Fruit fly (Drosophila melanogaster) whole organism, embryonic: Measurements from ENCODE around the gene miple1.

Experiments used
- Ada2b ChIP-seq: fragments of 200-800 bp; sonication (Bioruptor generic); IDR thresholded peaks from 2 replicates; pipeline ENCODE4 v1.3.6; 2022; ENCODE audit warnings: missing biosample characterization, missing genetic modification characterization
- Aef1 ChIP-seq: fragments of 200-800 bp; sonication (Bioruptor generic); IDR thresholded peaks from 3 replicates; pipeline ENCODE4 v1.3.6; 2022; ENCODE audit warnings: missing biosample characterization, missing genetic modification characterization
- C15 ChIP-seq: fragments of 200-800 bp; sonication (Bioruptor generic); IDR thresholded peaks from 3 replicates; pipeline ENCODE4 v1.3.6; 2022; ENCODE audit warnings: missing biosample characterization, missing genetic modification characterization
- CG10209 ChIP-seq: fragments of 200-800 bp; sonication (Bioruptor generic); optimal IDR thresholded peaks from 3 replicates; lab custom pipeline; 2017; ENCODE audit warnings: missing biosample characterization, mild to moderate bottlenecking, missing genetic modification characterization, missing genetic modification reagents
- CG10321 ChIP-seq: fragments of 200-800 bp; sonication (Bioruptor generic); IDR thresholded peaks from 2 replicates; pipeline ENCODE4 v1.3.6; 2022; ENCODE audit warnings: missing biosample characterization, missing genetic modification characterization
- CG11560 ChIP-seq: fragments of 200-800 bp; sonication (Bioruptor generic); IDR thresholded peaks from 3 replicates; pipeline ENCODE4 v1.3.6; 2022; ENCODE audit warnings: missing biosample characterization, missing genetic modification characterization
- CG12071 ChIP-seq: fragments of 200-800 bp; sonication (Bioruptor generic); optimal IDR thresholded peaks from 3 replicates; lab custom pipeline; 2018; ENCODE audit warnings: missing biosample characterization, mild to moderate bottlenecking, missing genetic modification characterization
- CG12236 ChIP-seq: fragments of 200-800 bp; sonication (Bioruptor generic); optimal IDR thresholded peaks from 2 replicates; lab custom pipeline; 2016; ENCODE audit warnings: missing biosample characterization, missing genetic modification characterization
- CG12391 ChIP-seq: fragments of 200-800 bp; sonication (Bioruptor generic); optimal IDR thresholded peaks from 3 replicates; lab custom pipeline; 2018; ENCODE audit warnings: missing biosample characterization, mild to moderate bottlenecking, missing genetic modification characterization, moderate library complexity
- CG13894 ChIP-seq: fragments of 200-800 bp; sonication (Bioruptor generic); optimal IDR thresholded peaks from 3 replicates; lab custom pipeline; 2018; ENCODE audit warnings: missing biosample characterization, mild to moderate bottlenecking, missing genetic modification characterization, moderate library complexity
- CG16813 ChIP-seq: fragments of 200-800 bp; sonication (Bioruptor generic); IDR thresholded peaks from 3 replicates; pipeline ENCODE4 v1.3.6; 2022; ENCODE audit warnings: missing biosample characterization, missing genetic modification characterization; ENCODE audit not compliant: partially characterized antibody
- CG18599 ChIP-seq: fragments of 200-800 bp; sonication (Bioruptor generic); optimal IDR thresholded peaks from 3 replicates; lab custom pipeline; 2017; ENCODE audit warnings: missing biosample characterization, missing genetic modification characterization, mild to moderate bottlenecking, moderate library complexity, missing genetic modification reagents
- CG2875 ChIP-seq: fragments of 200-800 bp; sonication (Bioruptor generic); optimal IDR thresholded peaks from 2 replicates; lab custom pipeline; 2017; ENCODE audit warnings: missing biosample characterization, mild to moderate bottlenecking, missing genetic modification characterization, missing genetic modification reagents
- CG31365 ChIP-seq: fragments of 200-800 bp; sonication (Bioruptor generic); optimal IDR thresholded peaks from 2 replicates; lab custom pipeline; 2018; ENCODE audit warnings: missing biosample characterization, mild to moderate bottlenecking, missing genetic modification characterization
- CG43689 ChIP-seq: fragments of 200-800 bp; sonication (Bioruptor generic); IDR thresholded peaks from 2 replicates; pipeline ENCODE4 v1.3.6; 2022; ENCODE audit warnings: missing biosample characterization, missing genetic modification characterization
- CG4617 ChIP-seq: fragments of 200-800 bp; sonication (Bioruptor generic); optimal IDR thresholded peaks from 3 replicates; lab custom pipeline; 2016; ENCODE audit warnings: missing biosample characterization, missing genetic modification characterization, borderline replicate concordance
- CG4730 ChIP-seq: fragments of 200-800 bp; sonication (Bioruptor generic); IDR thresholded peaks from 2 replicates; pipeline ENCODE4 v1.3.6; 2022; ENCODE audit warnings: missing biosample characterization, missing genetic modification characterization
- CG7372 ChIP-seq: fragments of 200-800 bp; sonication (Bioruptor generic); IDR thresholded peaks from 2 replicates; pipeline ENCODE4 v1.3.6; 2022; ENCODE audit warnings: missing biosample characterization, missing genetic modification characterization
- CG8765 ChIP-seq: fragments of 200-800 bp; sonication (Bioruptor generic); IDR thresholded peaks from 2 replicates; pipeline ENCODE4 v1.3.6; 2022; ENCODE audit warnings: missing biosample characterization, missing genetic modification characterization
- Camta ChIP-seq: fragments of 200-800 bp; sonication (Bioruptor generic); optimal IDR thresholded peaks from 2 replicates; lab custom pipeline; 2016; ENCODE audit warnings: missing biosample characterization, missing genetic modification characterization
- Dad ChIP-seq: fragments of 200-800 bp; sonication (Bioruptor generic); optimal IDR thresholded peaks from 3 replicates; lab custom pipeline; 2016; ENCODE audit warnings: missing biosample characterization, missing genetic modification characterization
- Dbx ChIP-seq: fragments of 200-800 bp; sonication (Bioruptor generic); IDR thresholded peaks from 3 replicates; pipeline ENCODE4 v1.3.6; 2022; ENCODE audit warnings: missing biosample characterization, missing genetic modification characterization
- Dll ChIP-seq: fragments of 200-800 bp; sonication (Bioruptor generic); IDR thresholded peaks from 4 replicates; pipeline ENCODE4 v1.3.6; 2022; ENCODE audit warnings: missing biosample characterization, missing genetic modification characterization; ENCODE audit not compliant: partially characterized antibody
- Doc3 ChIP-seq: fragments of 200-800 bp; sonication (Bioruptor generic); IDR thresholded peaks from 3 replicates; pipeline ENCODE4 v1.3.6; 2022; ENCODE audit warnings: missing biosample characterization, missing genetic modification characterization; ENCODE audit not compliant: partially characterized antibody
- GATAe ChIP-seq: fragments of 200-800 bp; sonication (Bioruptor generic); conservative IDR thresholded peaks from 2 replicates; pipeline ENCODE4 v1.3.6; 2022; ENCODE audit warnings: missing biosample characterization, missing genetic modification characterization
- Max ChIP-seq: fragments of 200-800 bp; sonication (Bioruptor generic); optimal IDR thresholded peaks from 2 replicates; lab custom pipeline; 2016; ENCODE audit warnings: missing biosample characterization, mild to moderate bottlenecking, missing genetic modification characterization
- NC2β ChIP-seq: fragments of 200-800 bp; sonication (Bioruptor generic); optimal IDR thresholded peaks from 2 replicates; lab custom pipeline; 2016; ENCODE audit warnings: missing biosample characterization, missing genetic modification characterization
- NfI ChIP-seq: fragments of 200-800 bp; sonication (Bioruptor generic); optimal IDR thresholded peaks from 3 replicates; lab custom pipeline; 2018; ENCODE audit warnings: missing biosample characterization, mild to moderate bottlenecking, missing genetic modification characterization, moderate library complexity
- Rfx ChIP-seq: fragments of 200-800 bp; sonication (Bioruptor generic); IDR thresholded peaks from 2 replicates; pipeline ENCODE4 v1.3.6; 2022; ENCODE audit warnings: missing biosample characterization, missing genetic modification characterization
- Sin3A ChIP-seq: fragments of >200 bp; optimal IDR thresholded peaks from 2 replicates; lab custom pipeline; 2018
- Trl ChIP-seq, 3 experiments: fragments of >200 bp in 2 of 3; fragments of 200-800 bp in 1 of 3; sonication (Bioruptor generic) in 1 of 3; optimal IDR thresholded peaks; 2 replicates in 1 of 3; 3 replicates in 2 of 3; lab custom pipeline; 2016 to 2017; ENCODE audit warnings: missing biosample characterization in 1 of 3, missing genetic modification characterization in 1 of 3
- bab2 ChIP-seq: fragments of 200-800 bp; sonication (Bioruptor generic); optimal IDR thresholded peaks from 2 replicates; lab custom pipeline; 2016; ENCODE audit warnings: missing biosample characterization, missing genetic modification characterization
- br ChIP-seq: fragments of >200 bp; optimal IDR thresholded peaks from 2 replicates; lab custom pipeline; 2017
- caup ChIP-seq: fragments of 200-800 bp; sonication (Bioruptor generic); optimal IDR thresholded peaks from 3 replicates; lab custom pipeline; 2017; ENCODE audit warnings: missing biosample characterization, mild to moderate bottlenecking, missing genetic modification characterization, moderate library complexity; ENCODE audit not compliant: severe bottlenecking
- chif ChIP-seq, 2 experiments: fragments of 200-800 bp; sonication (Bioruptor generic); optimal IDR thresholded peaks; 3 replicates each; lab custom pipeline; 2016; ENCODE audit warnings: missing biosample characterization in 2 of 2, missing genetic modification characterization in 2 of 2
- hth ChIP-seq: fragments of >200 bp; optimal IDR thresholded peaks from 2 replicates; lab custom pipeline; 2017; ENCODE audit warnings: inconsistent platforms
- jigr1 ChIP-seq: fragments of 200-800 bp; sonication (Bioruptor generic); IDR thresholded peaks from 3 replicates; pipeline ENCODE4 v1.3.6; 2022; ENCODE audit warnings: missing biosample characterization, missing genetic modification characterization
- kay ChIP-seq: fragments of 200-800 bp; sonication (Bioruptor generic); optimal IDR thresholded peaks from 2 replicates; lab custom pipeline; 2016; ENCODE audit warnings: missing biosample characterization, missing genetic modification characterization
- ken ChIP-seq: fragments of 200-800 bp; sonication (Bioruptor generic); IDR thresholded peaks from 3 replicates; pipeline ENCODE4 v1.3.6; 2022; ENCODE audit warnings: missing biosample characterization, missing genetic modification characterization
- lbe ChIP-seq: fragments of 200-800 bp; sonication (Bioruptor generic); optimal IDR thresholded peaks from 2 replicates; lab custom pipeline; 2016; ENCODE audit warnings: missing biosample characterization, mild to moderate bottlenecking, missing genetic modification characterization
- lilli ChIP-seq: fragments of 200-800 bp; sonication (Bioruptor generic); optimal IDR thresholded peaks from 3 replicates; lab custom pipeline; 2016; ENCODE audit warnings: missing biosample characterization, missing genetic modification characterization
- maf-S ChIP-seq: fragments of 200-800 bp; sonication (Bioruptor generic); optimal IDR thresholded peaks from 2 replicates; lab custom pipeline; 2016; ENCODE audit warnings: missing biosample characterization, missing genetic modification characterization
- nau ChIP-seq: fragments of 200-800 bp; sonication (Bioruptor generic); optimal IDR thresholded peaks from 3 replicates; lab custom pipeline; 2017; ENCODE audit warnings: missing biosample characterization, mild to moderate bottlenecking, missing genetic modification characterization, missing genetic modification reagents
- repo ChIP-seq: fragments of 200-800 bp; sonication (Bioruptor generic); optimal IDR thresholded peaks from 2 replicates; lab custom pipeline; 2016; ENCODE audit warnings: missing biosample characterization, missing genetic modification characterization
- run ChIP-seq: fragments of 200-800 bp; sonication (Bioruptor generic); optimal IDR thresholded peaks from 3 replicates; lab custom pipeline; 2018; ENCODE audit warnings: missing biosample characterization, mild to moderate bottlenecking, missing genetic modification characterization
- sug ChIP-seq: fragments of 200-800 bp; optimal IDR thresholded peaks from 2 replicates; lab custom pipeline; 2019; ENCODE audit warnings: missing biosample characterization, mild to moderate bottlenecking, missing genetic modification characterization, moderate library complexity
- tio ChIP-seq: fragments of 200-800 bp; sonication (Bioruptor generic); optimal IDR thresholded peaks from 2 replicates; lab custom pipeline; 2017; ENCODE audit warnings: missing biosample characterization, missing genetic modification characterization, inconsistent platforms
- trem ChIP-seq: fragments of 200-800 bp; optimal IDR thresholded peaks from 3 replicates; lab custom pipeline; 2019; ENCODE audit warnings: missing biosample characterization, mild to moderate bottlenecking, missing genetic modification characterization, moderate library complexity
- yki ChIP-seq: fragments of >200 bp; optimal IDR thresholded peaks from 3 replicates; lab custom pipeline; 2018

Gene miple1

DNA sequence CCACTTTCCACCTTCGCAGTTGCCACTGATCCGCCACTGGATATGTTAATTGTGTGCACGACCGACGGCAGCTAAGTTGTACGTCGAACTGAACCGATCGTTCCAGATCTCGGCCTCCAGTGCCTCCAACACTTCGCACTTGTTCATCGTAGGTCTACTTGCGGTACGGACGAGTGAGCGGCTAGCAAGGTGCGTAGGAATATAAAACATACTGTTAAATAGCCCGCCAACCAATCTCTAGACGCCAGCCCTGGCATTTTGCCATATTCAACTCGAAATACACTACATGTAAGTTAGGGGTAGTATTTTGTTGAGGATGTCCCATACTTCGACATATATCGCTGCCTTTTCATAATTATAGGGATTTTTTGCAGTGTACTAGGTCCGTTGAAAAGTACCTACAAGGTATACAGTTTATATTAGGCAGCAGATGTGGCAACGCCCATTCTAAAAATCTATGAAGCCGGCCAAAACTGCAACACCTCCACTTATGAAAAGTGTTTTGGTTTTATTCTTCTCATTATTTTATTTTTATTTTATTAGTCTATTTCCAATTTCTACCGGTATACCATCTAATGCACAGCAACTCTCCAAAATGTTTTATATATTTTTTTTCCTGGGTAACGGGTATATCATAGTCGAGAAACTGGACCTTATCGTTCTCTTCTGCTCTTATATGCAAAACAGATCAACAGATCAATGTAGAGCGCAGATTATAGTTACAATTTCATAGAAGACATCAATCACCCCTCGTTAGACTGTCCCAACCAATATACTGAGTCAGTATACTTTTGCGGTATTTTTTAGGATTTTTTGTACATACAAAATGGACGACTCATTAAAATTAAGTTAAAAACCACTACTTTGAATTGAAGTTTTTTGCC lies 43.8 kb upstream of the miple1 start, which contains the start of the genes pyx and CG33229 (continued):
- TF ChIP-seq Sin3A (lab: Kevin White, UChicago) = no peak
- peak; percentile 57 for TF ChIP-seq repo
- TF ChIP-seq run (tag; lab: Kevin White, UChicago) = no peak
- TF ChIP-seq CG10209 (GFP tag; lab: Kevin White, UChicago) = peak; percentile 85
- peak; percentile 70 for TF ChIP-seq maf-S (GFP tag; lab: Kevin White, UChicago)
- peak; percentile 64 for TF ChIP-seq CG4730 (GFP tag; lab: Robert Waterston, UW)
- TF ChIP-seq lbe (GFP tag; lab: Kevin White, UChicago) = no peak
- peak; percentile 52; the same call in 1 of the 2 replicates for TF ChIP-seq CG8765 (GFP tag; lab: Robert Waterston, UW)
- no peak for TF ChIP-seq hth
- TF ChIP-seq Ada2b (GFP tag; lab: Robert Waterston, UW) = peak; percentile 71
- TF ChIP-seq tio (GFP tag; lab: Kevin White, UChicago) = peak; percentile 90
- TF ChIP-seq Dad (GFP tag; lab: Kevin White, UChicago) = peak; percentile 55
- peak; percentile 71; the same call in 1 of the 3 replicates for TF ChIP-seq CG11560 (tag; lab: Robert Waterston, UW)
- TF ChIP-seq CG2875 (GFP tag; lab: Kevin White, UChicago) = peak; percentile 33
- peak; percentile 70 for TF ChIP-seq CG12071
- peak; percentile 94 for TF ChIP-seq Rfx
- TF ChIP-seq NC2β (GFP tag; lab: Kevin White, UChicago) = peak; percentile 53
- TF ChIP-seq caup (GFP tag; lab: Kevin White, UChicago) = peak; percentile 77
- TF ChIP-seq Aef1 (GFP tag; lab: Robert Waterston, UW) = peak; percentile 75; the same call in 2 of the 3 replicates
- peak; percentile 87 for TF ChIP-seq CG7372
- TF ChIP-seq jigr1 (GFP tag; lab: Robert Waterston, UW) = 0 out of 3 replicates have a peak, but pooled peaks have one; percentile 40
- TF ChIP-seq CG18599 (GFP tag; lab: Kevin White, UChicago) = peak; percentile 82
- no peak for TF ChIP-seq GATAe
- peak; percentile 73 to 79 for TF ChIP-seq chif (GFP tag; optimal IDR thresholded peaks at IDR 0.05; lab: Kevin White, UChicago)
- TF ChIP-seq CG10321 (GFP tag; lab: Robert Waterston, UW) = peak; percentile 5; the same call in 1 of the 2 replicates
- no peak for TF ChIP-seq CG12236 (GFP tag; lab: Kevin White, UChicago)
- peak; percentile 87 for TF ChIP-seq bab2
- TF ChIP-seq Trl (optimal IDR thresholded peaks at IDR 0.05; lab: Kevin White, UChicago) = no peak
- TF ChIP-seq Trl (GFP tag; optimal IDR thresholded peaks at IDR 0.05; lab: Kevin White, UChicago) = peak; percentile 70
- no peak for TF ChIP-seq Doc3 (GFP tag; lab: Robert Waterston, UW)
- TF ChIP-seq Max (GFP tag; lab: Kevin White, UChicago) = peak; percentile 82
- peak; percentile 88 for TF ChIP-seq CG13894
- peak; percentile 92 for TF ChIP-seq lilli (GFP tag; lab: Kevin White, UChicago)
- peak; percentile 66; the same call in 1 of the 3 replicates for TF ChIP-seq C15 (GFP tag; lab: Robert Waterston, UW)
- peak; percentile 68 for TF ChIP-seq kay
- peak; percentile 63 for TF ChIP-seq CG4617 (GFP tag; lab: Kevin White, UChicago)
- peak; percentile 60 for TF ChIP-seq CG43689 (GFP tag; lab: Robert Waterston, UW)
- peak; percentile 88 for TF ChIP-seq NfI
- TF ChIP-seq Camta = peak; percentile 80
- peak; percentile 62 for TF ChIP-seq ken (GFP tag; lab: Robert Waterston, UW)
- TF ChIP-seq CG16813 (GFP tag; lab: Robert Waterston, UW) = no peak
- peak; percentile 87 for TF ChIP-seq CG12391
- peak; percentile 86 for TF ChIP-seq Dbx (GFP tag; lab: Robert Waterston, UW)
- no peak for TF ChIP-seq nau (GFP tag; lab: Kevin White, UChicago)
- peak; percentile 33 for TF ChIP-seq trem
- TF ChIP-seq br (lab: Kevin White, UChicago) = no peak
- peak; percentile 92 for TF ChIP-seq sug (tag; lab: Kevin White, UChicago)
- peak; percentile 17 for TF ChIP-seq CG31365 (tag; lab: Kevin White, UChicago)
- 0 out of 4 replicates have a peak, but pooled peaks have one; percentile 26 for TF ChIP-seq Dll
- TF ChIP-seq yki (lab: Kevin White, UChicago) = no peak
